Worm (Caenorhabditis elegans) whole organism, late embryonic: ENCODE results near the gene inf-1.

Experiments used
- C08G9.2 ChIP-seq: sonication (generic microtip); optimal IDR thresholded peaks from 2 replicates; lab custom pipeline; 2016; ENCODE audit warnings: mild to moderate bottlenecking, missing genetic modification characterization, moderate library complexity, missing compliant biosample characterization
- C38D4.7 ChIP-seq: fragments of 200-800 bp; sonication (Bioruptor generic); optimal IDR thresholded peaks from 2 replicates; lab custom pipeline; 2018; ENCODE audit warnings: mild to moderate bottlenecking, missing genetic modification characterization, moderate library complexity, missing compliant biosample characterization
- F13H6.1 ChIP-seq: sonication (generic microtip); optimal IDR thresholded peaks from 2 replicates; lab custom pipeline; 2016; ENCODE audit warnings: missing genetic modification characterization, missing compliant biosample characterization
- K02D7.2 ChIP-seq: sonication (generic microtip); optimal IDR thresholded peaks from 2 replicates; lab custom pipeline; 2017; ENCODE audit warnings: mild to moderate bottlenecking, missing genetic modification characterization, missing compliant biosample characterization
- K09A11.1 ChIP-seq: sonication (generic microtip); optimal IDR thresholded peaks from 2 replicates; lab custom pipeline; 2017; ENCODE audit warnings: antibody characterized with exemption, mild to moderate bottlenecking, missing genetic modification characterization, missing compliant biosample characterization; ENCODE audit not compliant: insufficient read depth
- Y22D7AL.16 ChIP-seq: sonication (generic microtip); optimal IDR thresholded peaks from 2 replicates; lab custom pipeline; 2016; ENCODE audit warnings: missing genetic modification characterization, missing compliant biosample characterization
- ahr-1 ChIP-seq: sonication (generic microtip); optimal IDR thresholded peaks from 2 replicates; lab custom pipeline; 2016; ENCODE audit warnings: missing genetic modification characterization, missing compliant biosample characterization
- ama-1 ChIP-seq: fragments of 150-350 bp; optimal IDR thresholded peaks from 2 replicates; lab custom pipeline; 2014
- ceh-14 ChIP-seq: sonication (generic microtip); optimal IDR thresholded peaks from 2 replicates; lab custom pipeline; 2016; ENCODE audit warnings: missing genotype, missing genetic modification characterization, missing compliant biosample characterization
- ceh-18 ChIP-seq: sonication (generic microtip); optimal IDR thresholded peaks from 2 replicates; lab custom pipeline; 2016; ENCODE audit warnings: missing genetic modification characterization, missing compliant biosample characterization
- ceh-22 ChIP-seq: sonication (generic microtip); optimal IDR thresholded peaks from 2 replicates; lab custom pipeline; 2017; ENCODE audit warnings: missing biosample characterization, missing genetic modification characterization
- ceh-24 ChIP-seq: sonication (generic microtip); optimal IDR thresholded peaks from 2 replicates; lab custom pipeline; 2016; ENCODE audit warnings: mild to moderate bottlenecking, missing genetic modification characterization, missing compliant biosample characterization
- ceh-30 ChIP-seq: fragments of 150-350 bp; optimal IDR thresholded peaks from 2 replicates; lab custom pipeline; 2014; ENCODE audit warnings: missing biosample characterization, missing genetic modification characterization
- ceh-31 ChIP-seq: sonication (generic microtip); optimal IDR thresholded peaks from 2 replicates; lab custom pipeline; 2016; ENCODE audit warnings: missing genetic modification characterization, missing compliant biosample characterization
- ceh-34 ChIP-seq: sonication (generic microtip); optimal IDR thresholded peaks from 2 replicates; lab custom pipeline; 2016; ENCODE audit warnings: mild to moderate bottlenecking, missing genetic modification characterization, missing compliant biosample characterization
- ceh-45 ChIP-seq: fragments of 200-800 bp; sonication (Bioruptor generic); IDR thresholded peaks from 2 replicates; pipeline ENCODE4 v1.3.6; 2022; ENCODE audit warnings: missing genetic modification reagents, missing genetic modification characterization, missing compliant biosample characterization
- ceh-48 ChIP-seq: sonication (generic microtip); optimal IDR thresholded peaks from 2 replicates; lab custom pipeline; 2016; ENCODE audit warnings: missing genetic modification characterization, inconsistent platforms, missing compliant biosample characterization
- che-1 ChIP-seq: sonication (generic microtip); optimal IDR thresholded peaks from 2 replicates; lab custom pipeline; 2016; ENCODE audit warnings: mild to moderate bottlenecking, missing genetic modification characterization, missing compliant biosample characterization
- dve-1 ChIP-seq: sonication (generic microtip); optimal IDR thresholded peaks from 2 replicates; lab custom pipeline; 2017; ENCODE audit warnings: antibody characterized with exemption, mild to moderate bottlenecking, missing genetic modification characterization, missing compliant biosample characterization
- elt-2 ChIP-seq: sonication (generic microtip); optimal IDR thresholded peaks from 2 replicates; lab custom pipeline; 2016; ENCODE audit warnings: missing genetic modification reagents, missing genetic modification characterization, missing compliant biosample characterization
- ets-4 ChIP-seq: sonication (generic microtip); optimal IDR thresholded peaks from 2 replicates; lab custom pipeline; 2016; ENCODE audit warnings: missing genetic modification characterization, missing compliant biosample characterization
- eyg-1 ChIP-seq: sonication (generic microtip); optimal IDR thresholded peaks from 2 replicates; lab custom pipeline; 2016; ENCODE audit warnings: missing genotype, missing genetic modification characterization, missing compliant biosample characterization
- fax-1 ChIP-seq: sonication (generic microtip); optimal IDR thresholded peaks from 2 replicates; lab custom pipeline; 2016; ENCODE audit warnings: missing genotype, missing genetic modification characterization, missing compliant biosample characterization
- fkh-6 ChIP-seq: sonication (generic microtip); optimal IDR thresholded peaks from 2 replicates; lab custom pipeline; 2016; ENCODE audit warnings: missing genetic modification characterization, missing compliant biosample characterization
- hlh-13 ChIP-seq: fragments of 200-800 bp; sonication (Bioruptor generic); optimal IDR thresholded peaks from 2 replicates; lab custom pipeline; 2018; ENCODE audit warnings: mild to moderate bottlenecking, missing genetic modification characterization, missing compliant biosample characterization
- hlh-15 ChIP-seq: sonication (generic microtip); optimal IDR thresholded peaks from 2 replicates; lab custom pipeline; 2016; ENCODE audit warnings: missing genetic modification characterization, missing compliant biosample characterization
- hlh-6 ChIP-seq: sonication (generic microtip); optimal IDR thresholded peaks from 2 replicates; lab custom pipeline; 2016; ENCODE audit warnings: missing genotype, missing genetic modification characterization, missing compliant biosample characterization
- lim-6 ChIP-seq: sonication (generic microtip); optimal IDR thresholded peaks from 2 replicates; lab custom pipeline; 2016; ENCODE audit warnings: missing genetic modification characterization, missing compliant biosample characterization
- lin-11 ChIP-seq: fragments of 200-800 bp; sonication (Bioruptor generic); optimal IDR thresholded peaks from 2 replicates; lab custom pipeline; 2018; ENCODE audit warnings: mild to moderate bottlenecking, missing genetic modification characterization, missing compliant biosample characterization
- madf-2 ChIP-seq: sonication (generic microtip); optimal IDR thresholded peaks from 2 replicates; lab custom pipeline; 2017; ENCODE audit warnings: missing genetic modification characterization, missing compliant biosample characterization
- mec-3 ChIP-seq: sonication (generic microtip); optimal IDR thresholded peaks from 2 replicates; lab custom pipeline; 2016; ENCODE audit warnings: borderline replicate concordance, missing genetic modification characterization, missing compliant biosample characterization
- nfya-1 ChIP-seq: sonication (generic microtip); optimal IDR thresholded peaks from 2 replicates; lab custom pipeline; 2017; ENCODE audit warnings: missing genetic modification characterization, mild to moderate bottlenecking, missing compliant biosample characterization, antibody characterized with exemption, moderate library complexity
- odd-2 ChIP-seq: sonication (generic microtip); optimal IDR thresholded peaks from 2 replicates; lab custom pipeline; 2017; ENCODE audit warnings: antibody characterized with exemption, mild to moderate bottlenecking, missing genetic modification characterization, missing compliant biosample characterization
- pag-3 ChIP-seq: sonication (generic microtip); optimal IDR thresholded peaks from 2 replicates; lab custom pipeline; 2016; ENCODE audit warnings: missing compliant biosample characterization, missing genetic modification characterization, borderline replicate concordance
- pha-4 ChIP-seq: fragments of 150-350 bp; optimal IDR thresholded peaks from 2 replicates; lab custom pipeline; 2018; ENCODE audit warnings: missing biosample characterization, missing genetic modification reagents, missing genetic modification characterization
- pqm-1 ChIP-seq: sonication (generic microtip); optimal IDR thresholded peaks from 2 replicates; lab custom pipeline; 2016; ENCODE audit warnings: missing genetic modification characterization, missing compliant biosample characterization
- ref-2 ChIP-seq: sonication (generic microtip); optimal IDR thresholded peaks from 2 replicates; lab custom pipeline; 2016; ENCODE audit warnings: missing genetic modification characterization, missing compliant biosample characterization
- rnt-1 ChIP-seq: sonication (generic microtip); optimal IDR thresholded peaks from 2 replicates; lab custom pipeline; 2016; ENCODE audit warnings: missing genetic modification characterization, missing compliant biosample characterization
- sox-2 ChIP-seq: fragments of 200-800 bp; sonication (Bioruptor generic); IDR thresholded peaks from 2 replicates; pipeline ENCODE4 v1.3.6; 2022; ENCODE audit warnings: missing genetic modification reagents, missing genetic modification characterization, missing compliant biosample characterization
- syd-9 ChIP-seq: sonication (generic microtip); optimal IDR thresholded peaks from 2 replicates; lab custom pipeline; 2016; ENCODE audit warnings: mild to moderate bottlenecking, missing genetic modification characterization, moderate library complexity, missing compliant biosample characterization
- tbx-7 ChIP-seq: sonication (generic microtip); optimal IDR thresholded peaks from 2 replicates; lab custom pipeline; 2016; ENCODE audit warnings: missing genotype, missing genetic modification characterization, missing compliant biosample characterization
- ttx-3 ChIP-seq: sonication (generic microtip); optimal IDR thresholded peaks from 2 replicates; lab custom pipeline; 2016; ENCODE audit warnings: missing genetic modification reagents, missing genetic modification characterization, missing compliant biosample characterization
- unc-3 ChIP-seq, 2 experiments: fragments of 200-800 bp in 1 of 2; sonication (Bioruptor generic) in 1 of 2; sonication (generic microtip) in 1 of 2; conservative IDR thresholded peaks in 1 of 2; optimal IDR thresholded peaks in 1 of 2; 2 replicates each; pipeline versions ENCODE4 v1.3.6 to Lab custom; 2016 to 2022; ENCODE audit warnings: missing compliant biosample characterization in 2 of 2, missing genetic modification characterization in 2 of 2, missing genetic modification reagents in 1 of 2
- unc-86 ChIP-seq: sonication (generic microtip); optimal IDR thresholded peaks from 2 replicates; lab custom pipeline; 2016; ENCODE audit warnings: missing genetic modification characterization, missing compliant biosample characterization

The inf-1 gene

DNA sequence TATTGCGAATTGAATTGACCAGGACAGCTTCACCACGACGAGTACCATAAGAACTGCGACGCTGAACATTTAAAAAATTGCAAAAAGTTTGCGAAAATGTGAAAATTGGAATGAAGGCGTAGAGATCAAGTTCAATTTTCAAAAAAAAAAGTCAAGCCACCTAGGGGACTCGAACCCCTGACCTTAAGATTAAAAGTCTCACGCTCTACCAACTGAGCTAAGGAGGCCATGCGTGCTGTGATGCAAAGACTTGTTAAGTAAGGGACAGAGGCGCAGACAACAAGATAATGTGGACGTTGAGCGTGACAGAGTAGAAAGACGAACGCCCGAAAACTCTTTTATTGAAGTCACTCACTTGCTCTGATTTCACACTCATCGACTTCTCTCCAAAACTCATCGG, 42.4 kb upstream of the inf-1 start (continued):
- TF ChIP-seq unc-86 (tag; lab: Kevin White, UChicago) (peak; percentile 44), odd-2 (no peak), Y22D7AL.16 (peak; percentile 54), F13H6.1 (tag; lab: Kevin White, UChicago) (peak; percentile 33), pqm-1 (tag; lab: Kevin White, UChicago) (no peak), mec-3 (tag; lab: Kevin White, UChicago) (no peak), C38D4.7 (GFP tag; lab: Kevin White, UChicago) (peak; percentile 69), ahr-1 (no peak), dve-1 (tag; lab: Kevin White, UChicago) (peak; percentile 47), lim-6 (tag; lab: Kevin White, UChicago) (no peak), pag-3 (tag; lab: Kevin White, UChicago) (no peak), fax-1 (tag; lab: Kevin White, UChicago) (peak; percentile 55), ttx-3 (peak; percentile 58), ceh-48 (tag; lab: Kevin White, UChicago) (peak; percentile 60), unc-3 (GFP tag; conservative IDR thresholded peaks at IDR 0.05; lab: Robert Waterston, UW) (peak; percentile 52; the same call in 1 of the 2 replicates), unc-3 (tag; optimal IDR thresholded peaks at IDR 0.05; lab: Kevin White, UChicago) (peak; percentile 44), ceh-22 (tag; lab: Kevin White, UChicago) (no peak), fkh-6 (peak; percentile 41), ets-4 (tag; lab: Kevin White, UChicago) (no peak), che-1 (tag; lab: Kevin White, UChicago) (peak; percentile 77), tbx-7 (tag; lab: Kevin White, UChicago) (no peak), pha-4 (tag; lab: Kevin White, UChicago) (no peak), ceh-30 (tag; lab: Kevin White, UChicago) (no peak), ceh-34 (peak; percentile 55), K09A11.1 (peak; percentile 54), ceh-24 (tag; lab: Kevin White, UChicago) (no peak), nfya-1 (tag; lab: Kevin White, UChicago) (peak; percentile 54), K02D7.2 (peak; percentile 52), hlh-15 (tag; lab: Kevin White, UChicago) (no peak), ref-2 (peak; percentile 61), syd-9 (tag; lab: Kevin White, UChicago) (peak; percentile 63), ceh-45 (GFP tag; lab: Robert Waterston, UW) (peak; percentile 70), ceh-18 (tag; lab: Kevin White, UChicago) (peak; percentile 74), ceh-31 (tag; lab: Kevin White, UChicago) (peak; percentile 55)

ce11 chrIII:6888497-6888896, 41.4 kb upstream of the inf-1 start:
- peak; percentile 17 for TF ChIP-seq ref-2
- TF ChIP-seq dve-1 (tag; lab: Kevin White, UChicago) = peak; percentile 12
- TF ChIP-seq nfya-1 (tag; lab: Kevin White, UChicago) = no peak

DNA sequence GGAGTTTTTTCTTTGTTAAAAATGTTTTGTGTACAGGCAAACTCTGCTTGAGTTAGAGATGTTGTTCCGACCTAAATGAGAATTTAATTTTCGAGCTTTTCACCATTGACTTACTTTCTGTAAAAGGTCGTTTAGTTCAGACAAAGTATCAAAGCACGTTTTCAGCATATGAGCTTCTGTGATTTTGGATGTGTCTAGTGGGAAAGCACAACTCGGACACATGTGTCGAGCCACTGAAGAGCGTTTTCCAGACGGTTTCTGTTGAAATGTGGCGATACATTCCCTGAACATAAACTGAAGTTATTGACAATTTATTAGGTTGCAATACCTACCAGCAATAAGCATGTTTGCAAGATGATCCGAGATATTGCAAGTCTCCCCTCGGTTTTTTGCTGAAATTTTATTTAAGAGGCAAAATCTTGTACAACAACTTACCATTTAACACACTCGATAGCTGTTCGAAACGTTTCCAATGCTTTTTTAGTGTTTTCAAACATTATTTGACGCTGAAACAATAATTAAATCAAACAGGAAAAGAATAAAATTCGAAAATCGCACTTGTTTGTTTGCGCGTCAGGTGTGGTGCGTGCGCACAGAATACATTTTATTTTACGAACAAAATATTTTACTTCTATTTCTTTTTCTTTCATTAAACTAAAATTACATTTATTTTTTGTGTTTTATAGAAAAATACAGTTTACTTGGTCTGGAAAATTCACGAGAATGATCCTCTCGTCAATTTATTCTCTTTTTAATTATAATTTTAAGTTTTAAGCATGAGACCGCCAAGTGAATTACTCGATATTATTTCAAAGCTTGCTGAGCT, 40.7 kb upstream of the inf-1 start, which contains the start of the genes brd-1 and K04C2.2:
Gene brd-1, minus strand, starts transcription at position 506 of the 826 bp plus-strand sequence.
Gene K04C2.2, plus strand, starts transcription at position 776 of the 826 bp plus-strand sequence.
- TF ChIP-seq odd-2 = no peak
- TF ChIP-seq, all 69 proteins: peak for 0

ce11 chrIII:6891560-6891959, 38.4 kb upstream of the inf-1 start, which contains the start of gene K04C2.5:
TSS of gene K04C2.5 (minus strand) at chrIII:6891660.
- TF ChIP-seq ceh-14 = no peak
- no peak for TF ChIP-seq hlh-13 (GFP tag; lab: Kevin White, UChicago)
- no peak for TF ChIP-seq eyg-1 (tag; lab: Kevin White, UChicago)
- no peak for TF ChIP-seq madf-2 (tag; lab: Kevin White, UChicago)
- TF ChIP-seq elt-2 = no peak
- no peak for TF ChIP-seq sox-2 (GFP tag; lab: Robert Waterston, UW)
- no peak for TF ChIP-seq ama-1 (lab: Kevin White, UChicago)
- no peak for TF ChIP-seq ttx-3
- no peak for TF ChIP-seq ceh-48 (tag; lab: Kevin White, UChicago)
- TF ChIP-seq fax-1 (tag; lab: Kevin White, UChicago) = no peak
- TF ChIP-seq ref-2 = no peak
- TF ChIP-seq C08G9.2 (tag; lab: Kevin White, UChicago) = no peak
- TF ChIP-seq ceh-45 (GFP tag; lab: Robert Waterston, UW) = no peak
- no peak for TF ChIP-seq hlh-6 (tag; lab: Kevin White, UChicago)
- no peak for TF ChIP-seq F13H6.1 (tag; lab: Kevin White, UChicago)
- no peak for TF ChIP-seq lin-11 (tag; lab: Kevin White, UChicago)
- TF ChIP-seq rnt-1 (tag; lab: Kevin White, UChicago) = no peak
